Worm (Caenorhabditis elegans): ENCODE results near the gene fbxa-80.

ce11 chrIII:1345694-1346093 is 30.7 kb upstream of the fbxa-80 start, which contains the start of gene Y82E9BL.6:
- no peak for TF ChIP-seq lsy-27 (tag; optimal IDR thresholded peaks at IDR 0.05; ENCODE audit: borderline replicate concordance, insufficient read depth)
- TF ChIP-seq fkh-3 (tag; optimal IDR thresholded peaks at IDR 0.05) = no peak
- no peak for TF ChIP-seq unc-62 (GFP tag; optimal IDR thresholded peaks at IDR 0.05)
- no peak for TF ChIP-seq ekl-4 (GFP tag; IDR thresholded peaks at IDR 0.05)
- TF ChIP-seq snpc-4 (GFP tag; optimal IDR thresholded peaks at IDR 0.05) = no peak
- no peak for TF ChIP-seq snpc-4 (tag; optimal IDR thresholded peaks at IDR 0.05)
- no peak for TF ChIP-seq mel-28 (tag; optimal IDR thresholded peaks at IDR 0.05; ENCODE audit: borderline replicate concordance)
- no peak for TF ChIP-seq dpl-1 (GFP tag; optimal IDR thresholded peaks at IDR 0.05)
- TF ChIP-seq K11D2.4 (GFP tag; IDR thresholded peaks at IDR 0.05) = no peak
- no peak for TF ChIP-seq somi-1 (GFP tag; optimal IDR thresholded peaks at IDR 0.05)
- no peak for TF ChIP-seq F57C9.4 (tag; optimal IDR thresholded peaks at IDR 0.05)
